Worm (Caenorhabditis elegans) whole organism, L3 larva: ENCODE results near the gene patr-1.
A peak's percentile ranks its signal among the peaks of the same experiment; 100 is the strongest.

Experiments used
- R02D3.7 ChIP-seq: fragments of 150-350 bp; optimal IDR thresholded peaks from 2 replicates; lab custom pipeline; 2014; ENCODE audit warnings: missing biosample characterization, missing genetic modification characterization
- ZK546.5 ChIP-seq: sonication (generic microtip); optimal IDR thresholded peaks from 2 replicates; lab custom pipeline; 2017; ENCODE audit warnings: missing biosample characterization, missing genetic modification characterization
- aly-2 ChIP-seq: fragments of 150-350 bp; optimal IDR thresholded peaks from 2 replicates; lab custom pipeline; 2014; ENCODE audit warnings: missing biosample characterization, missing genetic modification characterization
- ama-1 ChIP-seq: fragments of 150-350 bp; optimal IDR thresholded peaks from 2 replicates; lab custom pipeline; 2018
- ceh-16 ChIP-seq: sonication (generic microtip); optimal IDR thresholded peaks from 2 replicates; lab custom pipeline; 2017; ENCODE audit warnings: missing biosample characterization, missing genetic modification characterization
- ceh-28 ChIP-seq: fragments of 150-350 bp; optimal IDR thresholded peaks from 2 replicates; lab custom pipeline; 2014; ENCODE audit warnings: missing biosample characterization, missing genetic modification reagents, missing genetic modification characterization
- ceh-82 ChIP-seq: fragments of 150-350 bp; optimal IDR thresholded peaks from 2 replicates; lab custom pipeline; 2014; ENCODE audit warnings: missing biosample characterization, missing genetic modification characterization
- ceh-9 ChIP-seq: sonication (generic microtip); optimal IDR thresholded peaks from 2 replicates; lab custom pipeline; 2018; ENCODE audit warnings: missing biosample characterization, missing genetic modification characterization
- daf-12 ChIP-seq: fragments of 150-350 bp; optimal IDR thresholded peaks from 2 replicates; lab custom pipeline; 2014; ENCODE audit warnings: missing biosample characterization, missing genetic modification reagents, missing genetic modification characterization
- egl-27 ChIP-seq: sonication (generic microtip); optimal IDR thresholded peaks from 4 replicates; lab custom pipeline; 2017; ENCODE audit warnings: missing biosample characterization, missing genetic modification reagents, missing genetic modification characterization
- egl-5 ChIP-seq: fragments of 150-350 bp; optimal IDR thresholded peaks from 2 replicates; lab custom pipeline; 2017; ENCODE audit warnings: missing biosample characterization, missing genetic modification reagents, missing genetic modification characterization, inconsistent platforms
- elt-1 ChIP-seq: fragments of 150-350 bp; optimal IDR thresholded peaks from 2 replicates; lab custom pipeline; 2014; ENCODE audit warnings: missing biosample characterization, missing genetic modification characterization
- elt-2 ChIP-seq: sonication (generic microtip); optimal IDR thresholded peaks from 2 replicates; lab custom pipeline; 2016; ENCODE audit warnings: missing genetic modification reagents, mild to moderate bottlenecking, missing genetic modification characterization, missing compliant biosample characterization
- elt-3 ChIP-seq, 3 experiments: fragments of 150-350 bp in 1 of 3; sonication (generic microtip) in 2 of 3; optimal IDR thresholded peaks; 2 replicates in 2 of 3; 4 replicates in 1 of 3; lab custom pipeline; 2014 to 2017; ENCODE audit warnings: missing biosample characterization in 3 of 3, missing genetic modification characterization in 3 of 3
- eor-1 ChIP-seq, 2 experiments: fragments of 150-350 bp; optimal IDR thresholded peaks; 2 replicates each; lab custom pipeline; 2014 to 2018; ENCODE audit warnings: missing biosample characterization in 2 of 2, missing genetic modification characterization in 2 of 2
- fkh-10 ChIP-seq: sonication (generic microtip); optimal IDR thresholded peaks from 2 replicates; lab custom pipeline; 2017; ENCODE audit warnings: missing biosample characterization, missing genetic modification reagents, missing genetic modification characterization
- fkh-2 ChIP-seq: fragments of 150-350 bp; optimal IDR thresholded peaks from 2 replicates; lab custom pipeline; 2014; ENCODE audit warnings: missing biosample characterization, missing genetic modification reagents, missing genetic modification characterization
- fos-1 ChIP-seq: fragments of 150-350 bp; optimal IDR thresholded peaks from 2 replicates; lab custom pipeline; 2014; ENCODE audit warnings: missing biosample characterization, missing genetic modification characterization
- hmg-11 ChIP-seq: sonication (generic microtip); optimal IDR thresholded peaks from 2 replicates; lab custom pipeline; 2016; ENCODE audit warnings: missing genetic modification characterization, missing compliant biosample characterization
- jun-1 ChIP-seq: fragments of 150-350 bp; optimal IDR thresholded peaks from 2 replicates; lab custom pipeline; 2014; ENCODE audit warnings: missing biosample characterization, missing genetic modification reagents, missing genetic modification characterization
- lin-15B ChIP-seq: fragments of 150-350 bp; optimal IDR thresholded peaks from 2 replicates; lab custom pipeline; 2014; ENCODE audit warnings: missing biosample characterization, missing genetic modification characterization
- lin-39 ChIP-seq: fragments of 150-350 bp; optimal IDR thresholded peaks from 2 replicates; lab custom pipeline; 2018; ENCODE audit warnings: missing biosample characterization, missing genetic modification reagents, missing genetic modification characterization
- lsy-12 ChIP-seq: sonication (generic microtip); optimal IDR thresholded peaks from 2 replicates; lab custom pipeline; 2016; ENCODE audit warnings: mild to moderate bottlenecking, missing genetic modification characterization, missing compliant biosample characterization
- mdl-1 ChIP-seq: fragments of 150-350 bp; optimal IDR thresholded peaks from 2 replicates; lab custom pipeline; 2014; ENCODE audit warnings: missing biosample characterization, missing genetic modification characterization
- mml-1 ChIP-seq: fragments of 150-350 bp; sonication (generic microtip); optimal IDR thresholded peaks from 3 replicates; lab custom pipeline; 2014; ENCODE audit warnings: missing biosample characterization, missing genetic modification characterization
- nfya-1 ChIP-seq: sonication (generic microtip); optimal IDR thresholded peaks from 2 replicates; lab custom pipeline; 2017; ENCODE audit warnings: missing genetic modification characterization, mild to moderate bottlenecking, missing compliant biosample characterization, antibody characterized with exemption, moderate library complexity; ENCODE audit not compliant: insufficient read depth
- nhr-11 ChIP-seq: fragments of 150-350 bp; optimal IDR thresholded peaks from 2 replicates; lab custom pipeline; 2014; ENCODE audit warnings: missing biosample characterization, missing genetic modification characterization
- nhr-12 ChIP-seq: fragments of 150-350 bp; optimal IDR thresholded peaks from 2 replicates; lab custom pipeline; 2014; ENCODE audit warnings: missing biosample characterization, missing genetic modification characterization
- nhr-23 ChIP-seq: fragments of 150-350 bp; optimal IDR thresholded peaks from 2 replicates; lab custom pipeline; 2014; ENCODE audit warnings: missing biosample characterization, missing genetic modification reagents, missing genetic modification characterization
- nhr-237 ChIP-seq: fragments of 150-350 bp; optimal IDR thresholded peaks from 2 replicates; lab custom pipeline; 2014; ENCODE audit warnings: missing biosample characterization, missing genetic modification characterization
- nhr-25 ChIP-seq: sonication (generic microtip); optimal IDR thresholded peaks from 2 replicates; lab custom pipeline; 2017; ENCODE audit warnings: missing biosample characterization, missing genetic modification characterization
- nhr-28 ChIP-seq: fragments of 150-350 bp; optimal IDR thresholded peaks from 2 replicates; lab custom pipeline; 2014; ENCODE audit warnings: missing biosample characterization, missing genetic modification characterization
- nhr-43 ChIP-seq: sonication (generic microtip); optimal IDR thresholded peaks from 2 replicates; lab custom pipeline; 2016; ENCODE audit warnings: mild to moderate bottlenecking, missing genetic modification characterization, missing compliant biosample characterization; ENCODE audit not compliant: poor library complexity, severe bottlenecking
- nhr-67 ChIP-seq: fragments of 150-350 bp; optimal IDR thresholded peaks from 2 replicates; lab custom pipeline; 2014; ENCODE audit warnings: missing biosample characterization, missing genetic modification characterization
- nhr-76 ChIP-seq: fragments of 150-350 bp; sonication (generic microtip); optimal IDR thresholded peaks from 5 replicates; lab custom pipeline; 2014; ENCODE audit warnings: missing biosample characterization, missing genetic modification characterization
- nhr-77 ChIP-seq: fragments of 150-350 bp; optimal IDR thresholded peaks from 2 replicates; lab custom pipeline; 2014; ENCODE audit warnings: missing biosample characterization, missing genetic modification characterization
- pha-4 ChIP-seq: fragments of 150-350 bp; optimal IDR thresholded peaks from 2 replicates; lab custom pipeline; 2014; ENCODE audit warnings: missing biosample characterization, missing genetic modification reagents, missing genetic modification characterization
- pqm-1 ChIP-seq: fragments of 150-350 bp; optimal IDR thresholded peaks from 2 replicates; lab custom pipeline; 2017; ENCODE audit warnings: missing biosample characterization, missing genetic modification characterization, inconsistent platforms
- sea-2 ChIP-seq: fragments of 150-350 bp; sonication (generic microtip); optimal IDR thresholded peaks from 4 replicates; lab custom pipeline; 2014; ENCODE audit warnings: missing biosample characterization, missing genetic modification reagents, missing genetic modification characterization
- skn-1 ChIP-seq: fragments of 150-350 bp; optimal IDR thresholded peaks from 2 replicates; lab custom pipeline; 2014; ENCODE audit warnings: missing biosample characterization, missing genetic modification characterization
- snpc-4 ChIP-seq: fragments of 150-350 bp; optimal IDR thresholded peaks from 2 replicates; lab custom pipeline; 2014; ENCODE audit warnings: missing biosample characterization, missing genetic modification characterization
- tbx-2 ChIP-seq: sonication (generic microtip); optimal IDR thresholded peaks from 2 replicates; lab custom pipeline; 2016; ENCODE audit warnings: mild to moderate bottlenecking, missing genetic modification characterization, missing compliant biosample characterization
- unc-39 ChIP-seq: sonication (generic microtip); optimal IDR thresholded peaks from 4 replicates; lab custom pipeline; 2017; ENCODE audit warnings: missing biosample characterization, missing genetic modification characterization
- unc-62 ChIP-seq: fragments of 150-350 bp; sonication (generic microtip); optimal IDR thresholded peaks from 4 replicates; lab custom pipeline; 2014; ENCODE audit warnings: missing biosample characterization, missing genetic modification reagents, missing genetic modification characterization
- zag-1 ChIP-seq: fragments of 150-350 bp; optimal IDR thresholded peaks from 2 replicates; lab custom pipeline; 2014; ENCODE audit warnings: missing biosample characterization, missing genetic modification characterization
- ztf-11 ChIP-seq: fragments of 150-350 bp; optimal IDR thresholded peaks from 2 replicates; lab custom pipeline; 2014; ENCODE audit warnings: missing biosample characterization, missing genetic modification characterization
- ztf-4 ChIP-seq: fragments of 150-350 bp; optimal IDR thresholded peaks from 2 replicates; lab custom pipeline; 2014; ENCODE audit warnings: missing biosample characterization, missing genetic modification characterization

Gene patr-1

DNA sequence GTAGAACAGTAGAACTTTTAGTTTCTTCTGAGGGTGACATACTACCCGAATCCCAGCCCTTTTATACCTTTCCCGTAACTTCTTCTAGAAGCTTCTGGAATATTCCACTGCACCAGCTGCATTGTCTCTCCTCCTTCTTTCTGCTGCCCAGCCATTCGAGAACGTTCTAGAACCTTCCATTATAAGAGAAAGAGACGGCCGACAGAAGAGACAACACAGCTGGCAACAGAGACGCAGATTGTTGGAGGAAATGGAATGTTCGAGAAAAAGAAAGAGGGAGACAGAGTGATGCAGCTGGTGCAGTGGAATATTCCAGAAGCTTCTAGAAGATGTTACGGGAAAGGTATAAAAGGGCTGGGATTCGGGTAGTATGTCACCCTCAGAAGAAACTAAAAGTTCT lies 18.5 kb downstream of the patr-1 start, which contains the start of the genes F44E5.4 and F44E5.5:
F44E5.4 (minus strand) TSS at position 35 of the 400 bp plus-strand sequence.
F44E5.5 (plus strand) TSS at position 386 of the 400 bp plus-strand sequence.
- TF ChIP-seq lsy-12 (tag; lab: Kevin White, UChicago) (peak; percentile 98), eor-1 (tag; optimal IDR thresholded peaks at IDR 0.05; lab: Kevin White, UChicago) (peak in 1 of 2 experiments; percentile 42), tbx-2 (tag; lab: Kevin White, UChicago) (peak; percentile 90), pha-4 (tag; lab: Kevin White, UChicago) (peak; percentile 38), fos-1 (tag; lab: Kevin White, UChicago) (peak; percentile 34), nfya-1 (peak; percentile 92), sea-2 (GFP tag; lab: Kevin White, UChicago) (peak; percentile 100), mml-1 (tag; lab: Kevin White, UChicago) (peak; percentile 66), nhr-23 (peak; percentile 74), lin-39 (tag; lab: Kevin White, UChicago) (peak; percentile 54), skn-1 (tag; lab: Kevin White, UChicago) (peak; percentile 12), elt-1 (tag; lab: Kevin White, UChicago) (peak; percentile 31), lin-15B (peak; percentile 44), fkh-10 (GFP tag; lab: Kevin White, UChicago) (peak; percentile 9), nhr-11 (tag; lab: Kevin White, UChicago) (peak; percentile 70), jun-1 (peak; percentile 93), nhr-25 (tag; lab: Kevin White, UChicago) (peak; percentile 61), elt-2 (tag; lab: Kevin White, UChicago) (peak; percentile 60), ceh-28 (tag; lab: Kevin White, UChicago) (peak; percentile 69), nhr-43 (tag; lab: Kevin White, UChicago) (peak; percentile 47)

DNA sequence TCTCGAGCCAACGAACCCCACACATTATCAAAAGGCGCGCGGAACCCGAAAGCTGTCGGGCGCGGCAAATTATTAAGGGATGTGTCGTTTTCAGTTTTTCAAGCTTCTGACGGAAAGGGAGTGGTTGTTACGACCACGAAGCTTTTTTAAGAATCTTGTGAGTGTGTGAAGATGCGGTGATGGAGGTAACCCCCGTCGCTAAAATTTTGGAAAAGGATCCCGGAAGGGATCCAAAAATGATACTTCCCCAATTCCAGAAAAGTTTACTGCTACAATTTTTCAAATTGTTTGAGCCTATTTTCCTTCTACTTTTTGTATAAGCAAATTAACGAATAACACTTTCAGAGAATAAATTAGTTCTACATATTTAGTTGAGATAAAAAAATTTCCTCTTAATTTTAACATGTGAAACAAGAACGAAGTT lies 21.0 kb downstream of the patr-1 start:
- TF ChIP-seq tbx-2 (tag; lab: Kevin White, UChicago): peak; percentile 54
- no peak for TF ChIP-seq nhr-67 (tag; lab: Kevin White, UChicago)
- TF ChIP-seq ztf-4 (tag; lab: Kevin White, UChicago): peak; percentile 83
- no peak for TF ChIP-seq pqm-1 (tag; lab: Kevin White, UChicago)
- TF ChIP-seq egl-5 (tag; lab: Kevin White, UChicago): no peak
- TF ChIP-seq nfya-1: peak; percentile 83
- no peak for TF ChIP-seq unc-39
- peak; percentile 65 for TF ChIP-seq fos-1 (tag; lab: Kevin White, UChicago)
- TF ChIP-seq nhr-11 (tag; lab: Kevin White, UChicago): no peak
- no peak for TF ChIP-seq nhr-77 (tag; lab: Kevin White, UChicago)
- TF ChIP-seq lin-39 (tag; lab: Kevin White, UChicago): peak; percentile 68
- TF ChIP-seq nhr-12: no peak
- TF ChIP-seq ZK546.5: no peak
- TF ChIP-seq ztf-11 (tag; lab: Kevin White, UChicago): no peak
- TF ChIP-seq pha-4 (tag; lab: Kevin White, UChicago): peak; percentile 94
- no peak for TF ChIP-seq hmg-11
- TF ChIP-seq sea-2 (GFP tag; lab: Kevin White, UChicago): no peak
- TF ChIP-seq nhr-25 (tag; lab: Kevin White, UChicago): peak; percentile 80
- TF ChIP-seq skn-1 (tag; lab: Kevin White, UChicago): no peak
- no peak for TF ChIP-seq nhr-237 (tag; lab: Kevin White, UChicago)
- TF ChIP-seq aly-2 (tag; lab: Kevin White, UChicago): no peak
- no peak for TF ChIP-seq fkh-10 (GFP tag; lab: Kevin White, UChicago)
- TF ChIP-seq ceh-28 (tag; lab: Kevin White, UChicago): no peak
- TF ChIP-seq lin-15B: no peak
- TF ChIP-seq elt-2 (tag; lab: Kevin White, UChicago): peak; percentile 29
- no peak for TF ChIP-seq egl-27 (tag; lab: Kevin White, UChicago)
- TF ChIP-seq ama-1: peak; percentile 100
- no peak for TF ChIP-seq elt-3 (tag; optimal IDR thresholded peaks at IDR 0.05; lab: Kevin White, UChicago)
- peak in 1 of 2 experiments; percentile 11 for TF ChIP-seq eor-1 (tag; optimal IDR thresholded peaks at IDR 0.05; lab: Kevin White, UChicago)
- TF ChIP-seq nhr-23: no peak
- TF ChIP-seq R02D3.7: no peak
- no peak for TF ChIP-seq mdl-1 (tag; lab: Kevin White, UChicago)
- no peak for TF ChIP-seq ceh-82
- no peak for TF ChIP-seq elt-1 (tag; lab: Kevin White, UChicago)
- TF ChIP-seq snpc-4: peak; percentile 77
- no peak for TF ChIP-seq nhr-28 (tag; lab: Kevin White, UChicago)
- TF ChIP-seq unc-62 (GFP tag; lab: Kevin White, UChicago): no peak
- TF ChIP-seq mml-1 (tag; lab: Kevin White, UChicago): no peak
- TF ChIP-seq nhr-76 (tag; lab: Kevin White, UChicago): no peak
- TF ChIP-seq ceh-16 (tag; lab: Kevin White, UChicago): peak; percentile 67
- TF ChIP-seq fkh-2 (tag; lab: Kevin White, UChicago): no peak
- no peak for TF ChIP-seq zag-1 (tag; lab: Kevin White, UChicago)
- no peak for TF ChIP-seq nhr-43 (tag; lab: Kevin White, UChicago)
- no peak for TF ChIP-seq ceh-9 (tag; lab: Kevin White, UChicago)
- TF ChIP-seq jun-1: no peak
- no peak for TF ChIP-seq lsy-12 (tag; lab: Kevin White, UChicago)
- no peak for TF ChIP-seq daf-12
